Fruit fly (Drosophila melanogaster) whole organism, embryonic: ENCODE measurements around the gene Cpr67Fa1.

Experiments
- Bteb2 ChIP-seq: fragments of 200-800 bp; sonication (Bioruptor generic); optimal IDR thresholded peaks from 2 replicates; lab custom pipeline; 2016; ENCODE audit warnings: missing biosample characterization, missing genetic modification characterization
- CG10366 ChIP-seq: fragments of 200-800 bp; sonication (Bioruptor generic); IDR thresholded peaks from 2 replicates; pipeline ENCODE4 v1.3.6; 2022; ENCODE audit warnings: missing biosample characterization, missing genetic modification characterization
- CG10654 ChIP-seq: fragments of 200-800 bp; sonication (Bioruptor generic); optimal IDR thresholded peaks from 2 replicates; lab custom pipeline; 2016; ENCODE audit warnings: missing biosample characterization, missing genetic modification characterization
- CG14667 ChIP-seq: fragments of 200-800 bp; sonication (Bioruptor generic); IDR thresholded peaks from 2 replicates; pipeline ENCODE4 v1.3.6; 2022; ENCODE audit warnings: missing biosample characterization, missing genetic modification characterization
- CG15696 ChIP-seq: fragments of 200-800 bp; sonication (Bioruptor generic); optimal IDR thresholded peaks from 2 replicates; lab custom pipeline; 2019; ENCODE audit warnings: missing biosample characterization, mild to moderate bottlenecking, missing genetic modification characterization, moderate library complexity
- CG1792 ChIP-seq: fragments of 200-800 bp; sonication (Bioruptor generic); optimal IDR thresholded peaks from 2 replicates; lab custom pipeline; 2016; ENCODE audit warnings: missing biosample characterization, missing genetic modification characterization
- CG18011 ChIP-seq: fragments of 200-800 bp; sonication (Bioruptor generic); optimal IDR thresholded peaks from 2 replicates; lab custom pipeline; 2017; ENCODE audit warnings: missing biosample characterization, missing genetic modification characterization, mild to moderate bottlenecking, moderate library complexity, missing genotype
- CG18619 ChIP-seq: fragments of 200-800 bp; sonication (Bioruptor generic); optimal IDR thresholded peaks from 3 replicates; lab custom pipeline; 2017; ENCODE audit warnings: missing biosample characterization, mild to moderate bottlenecking, missing genetic modification characterization
- CG2889 ChIP-seq: fragments of 200-800 bp; sonication (Bioruptor generic); IDR thresholded peaks from 3 replicates; pipeline ENCODE4 v1.3.6; 2022; ENCODE audit warnings: missing biosample characterization, missing genetic modification characterization
- CG31224 ChIP-seq: fragments of 200-800 bp; sonication (Bioruptor generic); IDR thresholded peaks from 2 replicates; pipeline ENCODE4 v1.3.6; 2022; ENCODE audit warnings: missing biosample characterization, missing genetic modification characterization
- CG31365 ChIP-seq: fragments of 200-800 bp; sonication (Bioruptor generic); optimal IDR thresholded peaks from 2 replicates; lab custom pipeline; 2018; ENCODE audit warnings: missing biosample characterization, mild to moderate bottlenecking, missing genetic modification characterization
- CG31441 ChIP-seq: fragments of 200-800 bp; sonication (Bioruptor generic); IDR thresholded peaks from 2 replicates; pipeline ENCODE4 v1.3.6; 2022; ENCODE audit warnings: missing biosample characterization, missing genetic modification characterization
- CG3726 ChIP-seq: fragments of 200-800 bp; sonication (Bioruptor generic); IDR thresholded peaks from 3 replicates; pipeline ENCODE4, ENCODE4 v1.3.6; 2022; ENCODE audit warnings: missing biosample characterization, missing genetic modification characterization
- CG3838 ChIP-seq: fragments of 200-800 bp; sonication (Bioruptor generic); optimal IDR thresholded peaks from 3 replicates; lab custom pipeline; 2016; ENCODE audit warnings: missing biosample characterization, missing genetic modification characterization
- CG3847 ChIP-seq: fragments of 200-800 bp; sonication (Bioruptor generic); IDR thresholded peaks from 2 replicates; pipeline ENCODE4 v1.3.6; 2022; ENCODE audit warnings: missing biosample characterization, missing genetic modification characterization
- CG4707 ChIP-seq: fragments of 200-800 bp; sonication (Bioruptor generic); optimal IDR thresholded peaks from 2 replicates; lab custom pipeline; 2018; ENCODE audit warnings: missing biosample characterization, mild to moderate bottlenecking, missing genetic modification characterization, moderate library complexity
- CG4854 ChIP-seq: fragments of 200-800 bp; sonication (Bioruptor generic); optimal IDR thresholded peaks from 2 replicates; lab custom pipeline; 2016; ENCODE audit warnings: missing biosample characterization, missing genetic modification characterization, inconsistent platforms
- CG5953 ChIP-seq: fragments of 200-800 bp; sonication (Bioruptor generic); IDR thresholded peaks from 2 replicates; pipeline ENCODE4 v1.3.6; 2022; ENCODE audit warnings: missing biosample characterization, missing genetic modification characterization
- CG6175 ChIP-seq: fragments of 200-800 bp; sonication (Bioruptor generic); IDR thresholded peaks from 3 replicates; pipeline ENCODE4 v1.3.6; 2022; ENCODE audit warnings: missing biosample characterization, missing genetic modification characterization
- CG7963 ChIP-seq: fragments of 200-800 bp; sonication (Bioruptor generic); IDR thresholded peaks from 3 replicates; pipeline ENCODE4 v1.3.6; 2022; ENCODE audit warnings: missing biosample characterization, missing genetic modification characterization; ENCODE audit not compliant: partially characterized antibody
- CG8765 ChIP-seq: fragments of 200-800 bp; sonication (Bioruptor generic); IDR thresholded peaks from 2 replicates; pipeline ENCODE4 v1.3.6; 2022; ENCODE audit warnings: missing biosample characterization, missing genetic modification characterization
- CG9876 ChIP-seq: fragments of 200-800 bp; sonication (Bioruptor generic); optimal IDR thresholded peaks from 2 replicates; lab custom pipeline; 2016; ENCODE audit warnings: missing biosample characterization, missing genetic modification characterization
- Ets65A ChIP-seq: fragments of 200-800 bp; sonication (Bioruptor generic); peaks from one replicate; lab custom pipeline; 2016; ENCODE audit warnings: missing biosample characterization, missing genetic modification characterization
- Gug ChIP-seq: fragments of 200-800 bp; sonication (Bioruptor generic); IDR thresholded peaks from 4 replicates; pipeline ENCODE4 v1.3.6; 2022; ENCODE audit warnings: missing biosample characterization, missing genetic modification characterization
- HLH3B ChIP-seq: fragments of 200-800 bp; sonication (Bioruptor generic); IDR thresholded peaks from 2 replicates; pipeline ENCODE4 v1.3.6; 2022; ENCODE audit warnings: missing biosample characterization, missing genetic modification characterization
- HmgD ChIP-seq: fragments of 200-800 bp; sonication (Bioruptor generic); optimal IDR thresholded peaks from 3 replicates; lab custom pipeline; 2016; ENCODE audit warnings: missing biosample characterization, missing genetic modification characterization
- HmgZ ChIP-seq: fragments of 200-800 bp; sonication (Bioruptor generic); optimal IDR thresholded peaks from 2 replicates; lab custom pipeline; 2018; ENCODE audit warnings: missing biosample characterization, mild to moderate bottlenecking, missing genetic modification characterization
- Hr3 ChIP-seq: fragments of 200-800 bp; sonication (Bioruptor generic); optimal IDR thresholded peaks from 3 replicates; lab custom pipeline; 2016; ENCODE audit warnings: missing biosample characterization, missing genetic modification characterization
- Med ChIP-seq: fragments of 200-800 bp; sonication (Bioruptor generic); peaks from one replicate; lab custom pipeline; 2016; ENCODE audit warnings: missing biosample characterization, missing genetic modification characterization, mild to moderate bottlenecking, inconsistent platforms, moderate library complexity
- Mrtf ChIP-seq: fragments of 200-800 bp; sonication (Bioruptor generic); IDR thresholded peaks from 3 replicates; pipeline ENCODE4 v1.3.6; 2022; ENCODE audit warnings: missing biosample characterization, missing genetic modification characterization
- Neu2 ChIP-seq: fragments of 200-800 bp; sonication (Bioruptor generic); optimal IDR thresholded peaks from 3 replicates; lab custom pipeline; 2016; ENCODE audit warnings: missing biosample characterization, missing genetic modification characterization, borderline replicate concordance
- NfI ChIP-seq: fragments of 200-800 bp; sonication (Bioruptor generic); optimal IDR thresholded peaks from 3 replicates; lab custom pipeline; 2018; ENCODE audit warnings: missing biosample characterization, mild to moderate bottlenecking, missing genetic modification characterization, moderate library complexity
- Poxn ChIP-seq: fragments of 200-800 bp; sonication (Bioruptor generic); IDR thresholded peaks from 2 replicates; pipeline ENCODE4 v1.3.6; 2022; ENCODE audit warnings: missing biosample characterization, missing genetic modification characterization
- chinmo ChIP-seq: fragments of 200-800 bp; sonication (Bioruptor generic); IDR thresholded peaks from 4 replicates; pipeline ENCODE4 v1.3.6; 2022; ENCODE audit warnings: missing biosample characterization, missing genetic modification characterization; ENCODE audit not compliant: partially characterized antibody
- cwo ChIP-seq: fragments of 200-800 bp; sonication (Bioruptor generic); optimal IDR thresholded peaks from 3 replicates; lab custom pipeline; 2017; ENCODE audit warnings: missing biosample characterization, missing genetic modification characterization, mild to moderate bottlenecking, moderate library complexity, missing genetic modification reagents
- exex ChIP-seq: fragments of 200-800 bp; sonication (Bioruptor generic); optimal IDR thresholded peaks from 4 replicates; lab custom pipeline; 2018; ENCODE audit warnings: missing biosample characterization, mild to moderate bottlenecking, missing genetic modification characterization, moderate library complexity
- ind ChIP-seq: fragments of 200-800 bp; sonication (Bioruptor generic); optimal IDR thresholded peaks from 3 replicates; lab custom pipeline; 2016; ENCODE audit warnings: missing biosample characterization, missing genetic modification characterization
- ken ChIP-seq: fragments of 200-800 bp; sonication (Bioruptor generic); IDR thresholded peaks from 3 replicates; pipeline ENCODE4 v1.3.6; 2022; ENCODE audit warnings: missing biosample characterization, missing genetic modification characterization
- lab ChIP-seq: fragments of 200-800 bp; sonication (Bioruptor generic); optimal IDR thresholded peaks from 3 replicates; lab custom pipeline; 2017; ENCODE audit warnings: missing biosample characterization, missing genetic modification characterization, mild to moderate bottlenecking, moderate library complexity, missing genetic modification reagents
- lov ChIP-seq, 2 experiments: fragments of 200-800 bp in 1 of 2; fragments of >200 bp in 1 of 2; sonication (Bioruptor generic) in 1 of 2; IDR thresholded peaks in 1 of 2; optimal IDR thresholded peaks in 1 of 2; 2 replicates in 1 of 2; 3 replicates in 1 of 2; pipeline versions ENCODE4 v1.3.6 to Lab custom; 2017 to 2022; ENCODE audit warnings: missing biosample characterization in 1 of 2, missing genetic modification characterization in 1 of 2
- pan ChIP-seq, 4 experiments: fragments of >200 bp in 3 of 4; fragments of 200-800 bp in 1 of 4; sonication (Bioruptor generic) in 1 of 4; optimal IDR thresholded peaks in 3 of 4; IDR thresholded peaks in 1 of 4; 2 replicates each; pipeline versions ENCODE4 v1.3.6 to Lab custom; 2017 to 2022; ENCODE audit warnings: missing biosample characterization in 2 of 4, missing genetic modification characterization in 2 of 4, mixed read lengths in 1 of 4
- sd ChIP-seq: fragments of 200-800 bp; sonication (Bioruptor generic); optimal IDR thresholded peaks from 3 replicates; lab custom pipeline; 2018; ENCODE audit warnings: missing biosample characterization, mild to moderate bottlenecking, missing genetic modification characterization, moderate library complexity
- so ChIP-seq: fragments of 200-800 bp; sonication (Bioruptor generic); IDR thresholded peaks from 3 replicates; pipeline ENCODE4 v1.3.6; 2022; ENCODE audit warnings: missing biosample characterization, missing genetic modification characterization
- sug ChIP-seq: fragments of 200-800 bp; optimal IDR thresholded peaks from 2 replicates; lab custom pipeline; 2019; ENCODE audit warnings: missing biosample characterization, mild to moderate bottlenecking, missing genetic modification characterization, moderate library complexity
- tap ChIP-seq: fragments of 200-800 bp; optimal IDR thresholded peaks from 3 replicates; lab custom pipeline; 2019; ENCODE audit warnings: missing biosample characterization, mild to moderate bottlenecking, missing genetic modification characterization, moderate library complexity
- zen2 ChIP-seq: fragments of 200-800 bp; sonication (Bioruptor generic); IDR thresholded peaks from 3 replicates; pipeline ENCODE4 v1.3.6; 2022; ENCODE audit warnings: missing biosample characterization, missing genetic modification characterization; ENCODE audit not compliant: partially characterized antibody

Cpr67Fa1 gene

dm6 chr3L:10893156-10893784 is 3.5 kb downstream of the Cpr67Fa1 start (continued):
- TF ChIP-seq CG6175 (GFP tag; lab: Robert Waterston, UW) (no peak), CG3726 (GFP tag; lab: Robert Waterston, UW) (no peak), CG1792 (GFP tag; lab: Kevin White, UChicago) (no peak), NfI (GFP tag; lab: Kevin White, UChicago) (no peak), CG18619 (GFP tag; lab: Kevin White, UChicago) (peak; percentile 39), CG8765 (GFP tag; lab: Robert Waterston, UW) (no peak)

dm6 chr3L:10894159-10894558 is 4.4 kb downstream of the Cpr67Fa1 start, which contains the start of gene Cpr67Fb:
Gene Cpr67Fb, plus strand, starts transcription at chr3L:10894173.
- TF ChIP-seq CG31224 (GFP tag; lab: Robert Waterston, UW), result no peak
- TF ChIP-seq Ets65A, result peak; percentile 56
- TF ChIP-seq CG14667 (GFP tag; lab: Robert Waterston, UW), result no peak
- TF ChIP-seq CG3847 (GFP tag; lab: Robert Waterston, UW), result no peak
- TF ChIP-seq Med, result peak; percentile 60

- TF ChIP-seq CG3838 (GFP tag; lab: Kevin White, UChicago), result no peak
- TF ChIP-seq CG31365 (tag; lab: Kevin White, UChicago), result no peak
- peak; percentile 90 for TF ChIP-seq sug (tag; lab: Kevin White, UChicago)
- TF ChIP-seq sd (tag; lab: Kevin White, UChicago), result peak; percentile 28
- peak; percentile 86 for TF ChIP-seq lab
- TF ChIP-seq chinmo (GFP tag; lab: Robert Waterston, UW), result 0 out of 4 replicates have a peak, but pooled peaks have one; percentile 55
- TF ChIP-seq CG2889 (GFP tag; lab: Robert Waterston, UW), result no peak
- TF ChIP-seq CG15696 (tag; lab: Kevin White, UChicago), result no peak
- TF ChIP-seq Gug (GFP tag; lab: Robert Waterston, UW), result no peak
- TF ChIP-seq exex (tag; lab: Kevin White, UChicago), result peak; percentile 94
- no peak for TF ChIP-seq Bteb2 (GFP tag; lab: Kevin White, UChicago)
- no peak for TF ChIP-seq CG5953 (GFP tag; lab: Robert Waterston, UW)
- no peak for TF ChIP-seq CG10654 (GFP tag; lab: Kevin White, UChicago)
- TF ChIP-seq CG10366 (GFP tag; lab: Robert Waterston, UW), result no peak
- no peak for TF ChIP-seq CG9876
- TF ChIP-seq CG18011 (GFP tag; lab: Kevin White, UChicago), result no peak
- no peak for TF ChIP-seq pan (optimal IDR thresholded peaks at IDR 0.05; lab: Kevin White, UChicago)
- no peak for TF ChIP-seq pan (GFP tag; optimal IDR thresholded peaks at IDR 0.05 in 1 of 2, IDR thresholded peaks at IDR 0.05 in 1 of 2)
- TF ChIP-seq HLH3B, result no peak
- no peak for TF ChIP-seq tap (tag; lab: Kevin White, UChicago)
- TF ChIP-seq Mrtf (GFP tag; lab: Robert Waterston, UW), result no peak
- no peak for TF ChIP-seq Hr3 (GFP tag; lab: Kevin White, UChicago)
- no peak for TF ChIP-seq HmgD (GFP tag; lab: Kevin White, UChicago)
- TF ChIP-seq Poxn (GFP tag; lab: Robert Waterston, UW), result no peak
- TF ChIP-seq so (GFP tag; lab: Robert Waterston, UW), result no peak
- TF ChIP-seq ind (GFP tag; lab: Kevin White, UChicago), result no peak
- TF ChIP-seq CG4854 (GFP tag; lab: Kevin White, UChicago), result no peak
- TF ChIP-seq zen2 (GFP tag; lab: Robert Waterston, UW), result no peak
- TF ChIP-seq cwo (GFP tag; lab: Kevin White, UChicago), result peak; percentile 95
- no peak for TF ChIP-seq CG7963 (GFP tag; lab: Robert Waterston, UW)
- peak; percentile 22 for TF ChIP-seq HmgZ (tag; lab: Kevin White, UChicago)
- TF ChIP-seq lov (optimal IDR thresholded peaks at IDR 0.05; lab: Kevin White, UChicago), result no peak
- TF ChIP-seq lov (GFP tag; IDR thresholded peaks at IDR 0.05; lab: Robert Waterston, UW), result no peak
- no peak for TF ChIP-seq ken (GFP tag; lab: Robert Waterston, UW)
- TF ChIP-seq Neu2, result no peak
- no peak for TF ChIP-seq CG4707 (GFP tag; lab: Kevin White, UChicago)
- TF ChIP-seq CG31441 (GFP tag; lab: Robert Waterston, UW), result no peak
Measured at dm6 chr3L:10896923-10897322, 7.1 kb downstream of the Cpr67Fa1 start.
